Worm (Caenorhabditis elegans) whole organism, midembryonic: ENCODE measurements around the gene R02D5.4.

ENCODE experiments used
- T22C8.4 ChIP-seq: fragments of 200-800 bp; sonication (Bioruptor generic); IDR thresholded peaks from 2 replicates; pipeline ENCODE4 v1.3.6; 2022; ENCODE audit warnings: missing genetic modification characterization, missing compliant biosample characterization
- cog-1 ChIP-seq: sonication (generic microtip); optimal IDR thresholded peaks from 2 replicates; lab custom pipeline; 2016; ENCODE audit warnings: missing genetic modification characterization, missing compliant biosample characterization
- flt-1 ChIP-seq: fragments of 200-800 bp; sonication (Bioruptor generic); IDR thresholded peaks from 2 replicates; pipeline ENCODE4 v1.3.6; 2022; ENCODE audit warnings: missing genetic modification characterization, missing compliant biosample characterization
- ref-1 ChIP-seq: fragments of 200-800 bp; sonication (Bioruptor generic); conservative IDR thresholded peaks from 2 replicates; pipeline ENCODE4 v1.3.6; 2022; ENCODE audit warnings: missing genetic modification reagents, missing genetic modification characterization, missing compliant biosample characterization
- tab-1 ChIP-seq: fragments of 200-800 bp; sonication (Bioruptor generic); IDR thresholded peaks from 2 replicates; pipeline ENCODE4 v1.3.6; 2022; ENCODE audit warnings: missing genetic modification characterization, missing compliant biosample characterization
- ztf-23 ChIP-seq: fragments of 200-800 bp; sonication (Bioruptor generic); IDR thresholded peaks from 2 replicates; pipeline ENCODE4 v1.3.6; 2022; ENCODE audit warnings: missing genetic modification reagents, missing genetic modification characterization, missing compliant biosample characterization
- ztf-29 ChIP-seq: fragments of 200-800 bp; sonication (Bioruptor generic); IDR thresholded peaks from 2 replicates; pipeline ENCODE4 v1.3.6; 2022; ENCODE audit warnings: missing genetic modification reagents, missing genetic modification characterization, missing compliant biosample characterization

ce11 chrV:14482728-14483210, 1.7 kb downstream of the R02D5.4 start, which contains the start of gene R02D5.3:
- TF ChIP-seq flt-1 (GFP tag; lab: Robert Waterston, UW) (no peak), ztf-29 (GFP tag; lab: Robert Waterston, UW) (no peak), tab-1 (GFP tag; lab: Robert Waterston, UW) (no peak), T22C8.4 (GFP tag; lab: Robert Waterston, UW) (no peak), cog-1 (tag; lab: Kevin White, UChicago) (no peak), ref-1 (GFP tag; lab: Robert Waterston, UW) (no peak), ztf-23 (GFP tag; lab: Robert Waterston, UW) (no peak)
